Worm (Caenorhabditis elegans): Measurements from ENCODE around the gene srw-119.

srw-119 gene

ce11 chrV:2999736-3000135 is at the start of gene srw-119:
srw-119 (minus strand) TSS chrV:2999836.
- TF ChIP-seq ref-1 (GFP tag; conservative IDR thresholded peaks at IDR 0.05) = no peak
- TF ChIP-seq cog-1 (tag; optimal IDR thresholded peaks at IDR 0.05) = no peak
- TF ChIP-seq ztf-23 (GFP tag; IDR thresholded peaks at IDR 0.05) = no peak
- TF ChIP-seq flt-1 (GFP tag; IDR thresholded peaks at IDR 0.05) = no peak
- no peak for TF ChIP-seq ztf-29 (GFP tag; IDR thresholded peaks at IDR 0.05)
- TF ChIP-seq tab-1 (GFP tag; IDR thresholded peaks at IDR 0.05) = no peak
- no peak for TF ChIP-seq med-1 (GFP tag; optimal IDR thresholded peaks at IDR 0.05; ENCODE audit: insufficient read depth)
- TF ChIP-seq T22C8.4 (GFP tag; IDR thresholded peaks at IDR 0.05) = no peak

ce11 chrV:3046364-3046763 is 46.7 kb upstream of the srw-119 start:
- TF ChIP-seq flt-1 (GFP tag; IDR thresholded peaks at IDR 0.05) = no peak
- no peak for TF ChIP-seq T22C8.4 (GFP tag; IDR thresholded peaks at IDR 0.05)
- no peak for TF ChIP-seq med-1 (GFP tag; optimal IDR thresholded peaks at IDR 0.05; ENCODE audit: insufficient read depth)
- TF ChIP-seq cog-1 (tag; optimal IDR thresholded peaks at IDR 0.05) = no peak
- TF ChIP-seq ztf-23 (GFP tag; IDR thresholded peaks at IDR 0.05) = no peak
- TF ChIP-seq ztf-29 (GFP tag; IDR thresholded peaks at IDR 0.05) = no peak
- TF ChIP-seq tab-1 (GFP tag; IDR thresholded peaks at IDR 0.05) = no peak
- TF ChIP-seq klf-2 (GFP tag; conservative IDR thresholded peaks at IDR 0.05) = no peak
- no peak for TF ChIP-seq ref-1 (GFP tag; conservative IDR thresholded peaks at IDR 0.05)

ce11 chrV:3044837-3045236 is 45.2 kb upstream of the srw-119 start, which contains the start of gene F59D6.1:
F59D6.1 (plus strand) TSS chrV:3045137.
- TF ChIP-seq ztf-29 (GFP tag; IDR thresholded peaks at IDR 0.05) (no peak), flt-1 (GFP tag; IDR thresholded peaks at IDR 0.05) (no peak), tab-1 (GFP tag; IDR thresholded peaks at IDR 0.05) (no peak), klf-2 (GFP tag; conservative IDR thresholded peaks at IDR 0.05) (no peak), T22C8.4 (GFP tag; IDR thresholded peaks at IDR 0.05) (no peak), cog-1 (tag; optimal IDR thresholded peaks at IDR 0.05) (no peak), med-1 (GFP tag; optimal IDR thresholded peaks at IDR 0.05; ENCODE audit: insufficient read depth) (no peak), ref-1 (GFP tag; conservative IDR thresholded peaks at IDR 0.05) (no peak), ztf-23 (GFP tag; IDR thresholded peaks at IDR 0.05) (no peak)

ce11 chrV:3040930-3041329 is 41.3 kb upstream of the srw-119 start:
- no peak for TF ChIP-seq klf-2 (GFP tag; conservative IDR thresholded peaks at IDR 0.05)
- no peak for TF ChIP-seq ref-1 (GFP tag; conservative IDR thresholded peaks at IDR 0.05)
- TF ChIP-seq ztf-29 (GFP tag; IDR thresholded peaks at IDR 0.05) = no peak
- no peak for TF ChIP-seq tab-1 (GFP tag; IDR thresholded peaks at IDR 0.05)
- no peak for TF ChIP-seq med-1 (GFP tag; optimal IDR thresholded peaks at IDR 0.05; ENCODE audit: insufficient read depth)
- TF ChIP-seq T22C8.4 (GFP tag; IDR thresholded peaks at IDR 0.05) = no peak
- no peak for TF ChIP-seq ztf-23 (GFP tag; IDR thresholded peaks at IDR 0.05)
- no peak for TF ChIP-seq cog-1 (tag; optimal IDR thresholded peaks at IDR 0.05)
- TF ChIP-seq flt-1 (GFP tag; IDR thresholded peaks at IDR 0.05) = no peak

ce11 chrV:3039282-3039681 is 39.6 kb upstream of the srw-119 start, which contains the start of gene chpf-2:
chpf-2 (minus strand) TSS chrV:3039382.
- TF ChIP-seq klf-2 (GFP tag; conservative IDR thresholded peaks at IDR 0.05) (no peak), ref-1 (GFP tag; conservative IDR thresholded peaks at IDR 0.05) (no peak), med-1 (GFP tag; optimal IDR thresholded peaks at IDR 0.05; ENCODE audit: insufficient read depth) (no peak), T22C8.4 (GFP tag; IDR thresholded peaks at IDR 0.05) (no peak), tab-1 (GFP tag; IDR thresholded peaks at IDR 0.05) (no peak), flt-1 (GFP tag; IDR thresholded peaks at IDR 0.05) (no peak)

- TF ChIP-seq tab-1 (GFP tag; IDR thresholded peaks at IDR 0.05) (no peak), T22C8.4 (GFP tag; IDR thresholded peaks at IDR 0.05) (no peak), ztf-29 (GFP tag; IDR thresholded peaks at IDR 0.05) (no peak), klf-2 (GFP tag; conservative IDR thresholded peaks at IDR 0.05) (no peak), cog-1 (tag; optimal IDR thresholded peaks at IDR 0.05) (no peak), med-1 (GFP tag; optimal IDR thresholded peaks at IDR 0.05; ENCODE audit: insufficient read depth) (no peak), ztf-23 (GFP tag; IDR thresholded peaks at IDR 0.05) (no peak), flt-1 (GFP tag; IDR thresholded peaks at IDR 0.05) (no peak), ref-1 (GFP tag; conservative IDR thresholded peaks at IDR 0.05) (no peak)
Measured at ce11 chrV:3038058-3038457, 38.4 kb upstream of the srw-119 start.

- no peak for TF ChIP-seq ref-1 (GFP tag; conservative IDR thresholded peaks at IDR 0.05)
- no peak for TF ChIP-seq flt-1 (GFP tag; IDR thresholded peaks at IDR 0.05)
- TF ChIP-seq cog-1 (tag; optimal IDR thresholded peaks at IDR 0.05) = no peak
- TF ChIP-seq T22C8.4 (GFP tag; IDR thresholded peaks at IDR 0.05) = no peak
- TF ChIP-seq klf-2 (GFP tag; conservative IDR thresholded peaks at IDR 0.05) = no peak
- no peak for TF ChIP-seq ztf-29 (GFP tag; IDR thresholded peaks at IDR 0.05)
- no peak for TF ChIP-seq med-1 (GFP tag; optimal IDR thresholded peaks at IDR 0.05; ENCODE audit: insufficient read depth)
Measured at ce11 chrV:3034236-3034635, 34.6 kb upstream of the srw-119 start, which contains the start of gene srw-8. srw-8 (minus strand) TSS chrV:3034336.

- TF ChIP-seq T22C8.4 (GFP tag; IDR thresholded peaks at IDR 0.05) (no peak), tab-1 (GFP tag; IDR thresholded peaks at IDR 0.05) (no peak), ztf-29 (GFP tag; IDR thresholded peaks at IDR 0.05) (no peak), flt-1 (GFP tag; IDR thresholded peaks at IDR 0.05) (no peak), cog-1 (tag; optimal IDR thresholded peaks at IDR 0.05) (no peak), med-1 (GFP tag; optimal IDR thresholded peaks at IDR 0.05; ENCODE audit: insufficient read depth) (no peak), klf-2 (GFP tag; conservative IDR thresholded peaks at IDR 0.05) (no peak), ztf-23 (GFP tag; IDR thresholded peaks at IDR 0.05) (no peak), ref-1 (GFP tag; conservative IDR thresholded peaks at IDR 0.05) (no peak)
Measured at ce11 chrV:3032343-3032742, 32.7 kb upstream of the srw-119 start, which contains the start of gene irld-38. irld-38 (minus strand) TSS chrV:3032443.

- TF ChIP-seq ref-1 (GFP tag; conservative IDR thresholded peaks at IDR 0.05) (no peak), ztf-29 (GFP tag; IDR thresholded peaks at IDR 0.05) (no peak), klf-2 (GFP tag; conservative IDR thresholded peaks at IDR 0.05) (no peak), flt-1 (GFP tag; IDR thresholded peaks at IDR 0.05) (no peak), T22C8.4 (GFP tag; IDR thresholded peaks at IDR 0.05) (no peak), tab-1 (GFP tag; IDR thresholded peaks at IDR 0.05) (no peak), ztf-23 (GFP tag; IDR thresholded peaks at IDR 0.05) (no peak), cog-1 (tag; optimal IDR thresholded peaks at IDR 0.05) (no peak), med-1 (GFP tag; optimal IDR thresholded peaks at IDR 0.05; ENCODE audit: insufficient read depth) (no peak)
Measured at ce11 chrV:3028205-3028604, 28.6 kb upstream of the srw-119 start, which contains the start of gene asp-7. asp-7 (plus strand) TSS chrV:3028285.

- no peak for TF ChIP-seq cog-1 (tag; optimal IDR thresholded peaks at IDR 0.05)
- TF ChIP-seq ztf-29 (GFP tag; IDR thresholded peaks at IDR 0.05) = no peak
- TF ChIP-seq T22C8.4 (GFP tag; IDR thresholded peaks at IDR 0.05) = no peak
- TF ChIP-seq ref-1 (GFP tag; conservative IDR thresholded peaks at IDR 0.05) = no peak
- no peak for TF ChIP-seq tab-1 (GFP tag; IDR thresholded peaks at IDR 0.05)
- no peak for TF ChIP-seq med-1 (GFP tag; optimal IDR thresholded peaks at IDR 0.05; ENCODE audit: insufficient read depth)
- no peak for TF ChIP-seq flt-1 (GFP tag; IDR thresholded peaks at IDR 0.05)
- no peak for TF ChIP-seq ztf-23 (GFP tag; IDR thresholded peaks at IDR 0.05)
Measured at ce11 chrV:3024274-3024673, 24.6 kb upstream of the srw-119 start, which contains the start of gene asp-8. asp-8 (plus strand) TSS chrV:3024549.
